Worm (Caenorhabditis elegans): ENCODE data around the gene ZK105.13.

ZK105.13 gene

ce11 chrV:7745903-7746302, 32.9 kb upstream of the ZK105.13 start:
- TF ChIP-seq ceh-34 (tag; optimal IDR thresholded peaks at IDR 0.05) (peak; percentile 17), ets-4 (tag; optimal IDR thresholded peaks at IDR 0.05) (no peak), pqm-1 (tag; optimal IDR thresholded peaks at IDR 0.05) (no peak), lin-11 (tag; optimal IDR thresholded peaks at IDR 0.05) (no peak), gmeb-2 (tag; optimal IDR thresholded peaks at IDR 0.05) (peak; percentile 25), ceh-14 (tag; optimal IDR thresholded peaks at IDR 0.05) (peak; percentile 48), ceh-31 (tag; optimal IDR thresholded peaks at IDR 0.05) (no peak), hlh-8 (tag; optimal IDR thresholded peaks at IDR 0.05) (no peak), T23F11.4 (GFP tag; optimal IDR thresholded peaks at IDR 0.05) (no peak), ama-1 (optimal IDR thresholded peaks at IDR 0.05) (no peak), elt-4 (tag; optimal IDR thresholded peaks at IDR 0.05) (no peak), dve-1 (tag; optimal IDR thresholded peaks at IDR 0.05) (no peak), ahr-1 (tag; optimal IDR thresholded peaks at IDR 0.05) (no peak), hlh-15 (tag; optimal IDR thresholded peaks at IDR 0.05) (no peak), ztf-16 (tag; optimal IDR thresholded peaks at IDR 0.05) (no peak), zip-5 (tag; optimal IDR thresholded peaks at IDR 0.05) (no peak), rnt-1 (tag; optimal IDR thresholded peaks at IDR 0.05) (no peak), sox-4 (tag; optimal IDR thresholded peaks at IDR 0.05) (no peak), pha-4 (tag; optimal IDR thresholded peaks at IDR 0.05) (no peak), ttx-3 (tag; optimal IDR thresholded peaks at IDR 0.05) (no peak), fkh-6 (tag; optimal IDR thresholded peaks at IDR 0.05) (peak; percentile 16), ceh-19 (GFP tag; optimal IDR thresholded peaks at IDR 0.05) (no peak), C38D4.7 (GFP tag; optimal IDR thresholded peaks at IDR 0.05) (no peak), lim-6 (tag; optimal IDR thresholded peaks at IDR 0.05) (no peak), unc-86 (tag; optimal IDR thresholded peaks at IDR 0.05) (no peak), madf-2 (tag; optimal IDR thresholded peaks at IDR 0.05) (no peak), eyg-1 (tag; optimal IDR thresholded peaks at IDR 0.05) (no peak), C08G9.2 (tag; optimal IDR thresholded peaks at IDR 0.05) (peak; percentile 42), pax-1 (tag; optimal IDR thresholded peaks at IDR 0.05) (no peak), unc-3 (GFP tag; conservative IDR thresholded peaks at IDR 0.05) (no peak), unc-3 (tag; optimal IDR thresholded peaks at IDR 0.05) (no peak), syd-9 (tag; optimal IDR thresholded peaks at IDR 0.05) (no peak), ceh-22 (tag; optimal IDR thresholded peaks at IDR 0.05) (no peak), unc-55 (GFP tag; optimal IDR thresholded peaks at IDR 0.05) (peak; percentile 99), ceh-30 (tag; optimal IDR thresholded peaks at IDR 0.05) (no peak), hlh-6 (tag; optimal IDR thresholded peaks at IDR 0.05) (no peak), mec-3 (tag; optimal IDR thresholded peaks at IDR 0.05; ENCODE audit: borderline replicate concordance) (peak; percentile 34), ceh-9 (tag; optimal IDR thresholded peaks at IDR 0.05) (no peak), fkh-10 (GFP tag; optimal IDR thresholded peaks at IDR 0.05) (no peak), ceh-45 (GFP tag; IDR thresholded peaks at IDR 0.05) (no peak), Y22D7AL.16 (tag; optimal IDR thresholded peaks at IDR 0.05) (no peak), ceh-2 (tag; optimal IDR thresholded peaks at IDR 0.05) (peak; percentile 25), elt-2 (tag; optimal IDR thresholded peaks at IDR 0.05) (no peak), dmd-4 (tag; optimal IDR thresholded peaks at IDR 0.05; ENCODE audit: borderline replicate concordance) (peak; percentile 30), ceh-18 (tag; optimal IDR thresholded peaks at IDR 0.05) (peak; percentile 40), K02D7.2 (tag; optimal IDR thresholded peaks at IDR 0.05) (no peak), tbx-2 (tag; optimal IDR thresholded peaks at IDR 0.05) (peak; percentile 70), ref-2 (tag; optimal IDR thresholded peaks at IDR 0.05) (peak; percentile 39), K09A11.1 (tag; optimal IDR thresholded peaks at IDR 0.05; ENCODE audit: insufficient read depth) (no peak), ceh-48 (tag; optimal IDR thresholded peaks at IDR 0.05) (no peak), odd-2 (tag; optimal IDR thresholded peaks at IDR 0.05) (no peak), ceh-24 (tag; optimal IDR thresholded peaks at IDR 0.05) (no peak), fax-1 (tag; optimal IDR thresholded peaks at IDR 0.05) (no peak), pros-1 (tag; optimal IDR thresholded peaks at IDR 0.05) (no peak), pha-2 (tag; optimal IDR thresholded peaks at IDR 0.05) (peak; percentile 29)
